Fruit fly (Drosophila melanogaster) whole organism, adult: ENCODE results near the gene Traf6.
A peak's percentile ranks its signal among the peaks of the same experiment; 100 is the strongest.

Experiments
- CG11617 ChIP-seq: fragments of 200-800 bp; sonication (Bioruptor generic); optimal IDR thresholded peaks from 2 replicates; lab custom pipeline; 2017; ENCODE audit warnings: mild to moderate bottlenecking, missing biosample characterization, missing genetic modification reagents, missing genetic modification characterization
- CG12768 ChIP-seq: fragments of 200-800 bp; sonication (Bioruptor generic); optimal IDR thresholded peaks from 2 replicates; lab custom pipeline; 2017; ENCODE audit warnings: missing biosample characterization, missing genetic modification characterization, mild to moderate bottlenecking, moderate library complexity, missing genetic modification reagents
- CG14711 ChIP-seq: fragments of 200-800 bp; sonication (Bioruptor generic); optimal IDR thresholded peaks from 2 replicates; lab custom pipeline; 2018; ENCODE audit warnings: missing biosample characterization, mild to moderate bottlenecking, missing genetic modification characterization, moderate library complexity
- CG1620 ChIP-seq: fragments of 200-800 bp; sonication (Bioruptor generic); optimal IDR thresholded peaks from 2 replicates; lab custom pipeline; 2016; ENCODE audit warnings: missing biosample characterization, missing genetic modification characterization
- CG33017 ChIP-seq: fragments of 200-800 bp; sonication (Bioruptor generic); optimal IDR thresholded peaks from 2 replicates; lab custom pipeline; 2018; ENCODE audit warnings: missing biosample characterization, mild to moderate bottlenecking, missing genetic modification characterization, moderate library complexity
- CG5204 ChIP-seq: fragments of 200-800 bp; sonication (Bioruptor generic); optimal IDR thresholded peaks from 2 replicates; lab custom pipeline; 2016; ENCODE audit warnings: missing biosample characterization, missing genetic modification characterization
- CG7045 ChIP-seq: fragments of 200-800 bp; sonication (Bioruptor generic); optimal IDR thresholded peaks from 2 replicates; lab custom pipeline; 2017; ENCODE audit warnings: missing biosample characterization, mild to moderate bottlenecking, missing genetic modification characterization
- CG7101 ChIP-seq: fragments of 200-800 bp; sonication (Bioruptor generic); optimal IDR thresholded peaks from 2 replicates; lab custom pipeline; 2018; ENCODE audit warnings: missing biosample characterization, mild to moderate bottlenecking, missing genetic modification characterization, moderate library complexity
- Clk ChIP-seq: fragments of 200-800 bp; sonication (Bioruptor generic); optimal IDR thresholded peaks from 2 replicates; lab custom pipeline; 2017; ENCODE audit warnings: missing biosample characterization, missing genetic modification characterization
- Crg-1 ChIP-seq: fragments of 200-800 bp; sonication (Bioruptor generic); optimal IDR thresholded peaks from 2 replicates; lab custom pipeline; 2016; ENCODE audit warnings: missing biosample characterization, missing genetic modification characterization
- Hr96 ChIP-seq: fragments of 200-800 bp; sonication (Bioruptor generic); optimal IDR thresholded peaks from 2 replicates; lab custom pipeline; 2016; ENCODE audit warnings: missing biosample characterization, missing genetic modification characterization
- Mnt ChIP-seq: fragments of 200-800 bp; sonication (Bioruptor generic); optimal IDR thresholded peaks from 2 replicates; lab custom pipeline; 2016; ENCODE audit warnings: missing biosample characterization, mild to moderate bottlenecking, missing genetic modification characterization
- bab1 ChIP-seq: fragments of 200-800 bp; sonication (Bioruptor generic); optimal IDR thresholded peaks from 3 replicates; lab custom pipeline; 2019; ENCODE audit warnings: missing biosample characterization, mild to moderate bottlenecking, missing genetic modification characterization, moderate library complexity
- cic ChIP-seq: fragments of 200-800 bp; sonication (Bioruptor generic); optimal IDR thresholded peaks from 2 replicates; lab custom pipeline; 2017; ENCODE audit warnings: missing biosample characterization, mild to moderate bottlenecking, missing genetic modification characterization, moderate library complexity
- cnc ChIP-seq, 2 experiments: fragments of >200 bp; optimal IDR thresholded peaks; 2 replicates each; lab custom pipeline; 2017
- kay ChIP-seq: fragments of 200-800 bp; sonication (Bioruptor generic); peaks from one replicate; lab custom pipeline; 2016; ENCODE audit warnings: missing biosample characterization, missing genetic modification characterization, borderline replicate concordance
- ovo ChIP-seq: fragments of 200-800 bp; sonication (Bioruptor generic); optimal IDR thresholded peaks from 2 replicates; lab custom pipeline; 2016; ENCODE audit warnings: missing biosample characterization, missing genetic modification characterization
- pad ChIP-seq: fragments of 200-800 bp; sonication (Bioruptor generic); optimal IDR thresholded peaks from 3 replicates; lab custom pipeline; 2017; ENCODE audit warnings: missing biosample characterization, missing genetic modification characterization, mild to moderate bottlenecking, moderate library complexity, missing genetic modification reagents
- tj ChIP-seq: fragments of 200-800 bp; sonication (Bioruptor generic); optimal IDR thresholded peaks from 3 replicates; lab custom pipeline; 2017; ENCODE audit warnings: missing biosample characterization, mild to moderate bottlenecking, missing genetic modification characterization, moderate library complexity
- toe ChIP-seq: fragments of 200-800 bp; sonication (Bioruptor generic); optimal IDR thresholded peaks from 2 replicates; lab custom pipeline; 2016; ENCODE audit warnings: missing biosample characterization, missing genetic modification characterization

The Traf6 gene

dm6 chrX:8170166-8170565 lies 13.0 kb upstream of the Traf6 start, which contains the start of gene CG2278:
CG2278 (minus strand) TSS chrX:8170266.
- TF ChIP-seq pad = no peak

dm6 chrX:8165608-8166007 lies 8.4 kb upstream of the Traf6 start, which contains the start of gene Or7a:
Or7a (minus strand) TSS chrX:8165708.
- TF ChIP-seq CG14711 (tag; lab: Kevin White, UChicago) (no peak), cic (no peak), Crg-1 (GFP tag; lab: Kevin White, UChicago) (no peak), CG7045 (GFP tag; lab: Kevin White, UChicago) (no peak), cnc (optimal IDR thresholded peaks at IDR 0.05; lab: Kevin White, UChicago) (no peak), kay (GFP tag; lab: Kevin White, UChicago) (no peak), CG1620 (no peak), tj (GFP tag; lab: Kevin White, UChicago) (no peak), pad (no peak), CG33017 (no peak), CG11617 (GFP tag; lab: Kevin White, UChicago) (no peak), ovo (GFP tag; lab: Kevin White, UChicago) (no peak), CG7101 (tag; lab: Kevin White, UChicago) (no peak), Clk (no peak), CG5204 (no peak), bab1 (GFP tag; lab: Kevin White, UChicago) (no peak), toe (GFP tag; lab: Kevin White, UChicago) (no peak), Mnt (no peak)

dm6 chrX:8163452-8163851 lies 6.3 kb upstream of the Traf6 start:
- no peak for TF ChIP-seq CG1620
- TF ChIP-seq Mnt = no peak
- no peak for TF ChIP-seq kay (GFP tag; lab: Kevin White, UChicago)
- no peak for TF ChIP-seq CG14711 (tag; lab: Kevin White, UChicago)

- TF ChIP-seq tj (GFP tag; lab: Kevin White, UChicago) (no peak), Mnt (no peak), Clk (no peak), CG14711 (tag; lab: Kevin White, UChicago) (no peak), Crg-1 (GFP tag; lab: Kevin White, UChicago) (no peak), CG11617 (GFP tag; lab: Kevin White, UChicago) (no peak), cic (no peak), bab1 (GFP tag; lab: Kevin White, UChicago) (no peak), CG5204 (no peak), CG7101 (tag; lab: Kevin White, UChicago) (no peak), CG7045 (GFP tag; lab: Kevin White, UChicago) (no peak), CG1620 (no peak), CG33017 (no peak), Hr96 (GFP tag; lab: Kevin White, UChicago) (no peak)
These were observed 5.5 kb upstream of the Traf6 start, which contains the start of gene CG10761 for dm6 chrX:8162692-8163091. CG10761 (minus strand) TSS chrX:8162792.

dm6 chrX:8159754-8160153 lies 2.6 kb upstream of the Traf6 start, which contains the start of gene CG15337:
CG15337 (plus strand) TSS chrX:8160054.
- TF ChIP-seq CG7101 (tag; lab: Kevin White, UChicago) = no peak
- TF ChIP-seq CG5204 = no peak
- TF ChIP-seq kay (GFP tag; lab: Kevin White, UChicago) = no peak
- no peak for TF ChIP-seq Mnt
- TF ChIP-seq CG1620 = no peak
- no peak for TF ChIP-seq Hr96 (GFP tag; lab: Kevin White, UChicago)
- no peak for TF ChIP-seq cnc (optimal IDR thresholded peaks at IDR 0.05; lab: Kevin White, UChicago)
- TF ChIP-seq CG7045 (GFP tag; lab: Kevin White, UChicago) = no peak
- no peak for TF ChIP-seq cic
- TF ChIP-seq pad = no peak
- no peak for TF ChIP-seq ovo (GFP tag; lab: Kevin White, UChicago)
- TF ChIP-seq CG14711 (tag; lab: Kevin White, UChicago) = no peak

- TF ChIP-seq CG7045 (GFP tag; lab: Kevin White, UChicago) (no peak), CG14711 (tag; lab: Kevin White, UChicago) (no peak), bab1 (GFP tag; lab: Kevin White, UChicago) (no peak), CG33017 (no peak), CG12768 (GFP tag; lab: Kevin White, UChicago) (no peak), kay (GFP tag; lab: Kevin White, UChicago) (no peak), CG11617 (GFP tag; lab: Kevin White, UChicago) (no peak), Hr96 (GFP tag; lab: Kevin White, UChicago) (no peak), toe (GFP tag; lab: Kevin White, UChicago) (no peak), CG5204 (no peak), CG7101 (tag; lab: Kevin White, UChicago) (no peak), tj (GFP tag; lab: Kevin White, UChicago) (no peak), Mnt (no peak), Clk (no peak), pad (no peak), ovo (GFP tag; lab: Kevin White, UChicago) (no peak), cic (no peak), Crg-1 (GFP tag; lab: Kevin White, UChicago) (no peak), cnc (optimal IDR thresholded peaks at IDR 0.05; lab: Kevin White, UChicago) (no peak), CG1620 (no peak)
These were observed 1.8 kb upstream of the Traf6 start for dm6 chrX:8158942-8159472.

dm6 chrX:8152718-8153117 lies 4.5 kb downstream of the Traf6 start, which contains the start of gene CG18262:
CG18262 (plus strand) TSS chrX:8152948.
- TF ChIP-seq CG7101 (tag; lab: Kevin White, UChicago) = peak; percentile 45
- TF ChIP-seq CG1620 = peak; percentile 54
- TF ChIP-seq Mnt = peak; percentile 25
- peak; percentile 56 for TF ChIP-seq pad
- TF ChIP-seq CG11617 (GFP tag; lab: Kevin White, UChicago) = no peak
- TF ChIP-seq CG14711 (tag; lab: Kevin White, UChicago) = no peak
- TF ChIP-seq CG7045 (GFP tag; lab: Kevin White, UChicago) = no peak
- TF ChIP-seq ovo (GFP tag; lab: Kevin White, UChicago) = no peak
- TF ChIP-seq tj (GFP tag; lab: Kevin White, UChicago) = no peak
- no peak for TF ChIP-seq kay (GFP tag; lab: Kevin White, UChicago)
- TF ChIP-seq CG33017 = no peak
- TF ChIP-seq toe (GFP tag; lab: Kevin White, UChicago) = no peak
- peak; percentile 11 for TF ChIP-seq CG12768 (GFP tag; lab: Kevin White, UChicago)
- no peak for TF ChIP-seq Clk
- TF ChIP-seq Hr96 (GFP tag; lab: Kevin White, UChicago) = no peak
- TF ChIP-seq bab1 (GFP tag; lab: Kevin White, UChicago) = peak; percentile 21
- no peak for TF ChIP-seq CG5204
- no peak for TF ChIP-seq cic
- TF ChIP-seq Crg-1 (GFP tag; lab: Kevin White, UChicago) = peak; percentile 48
- no peak for TF ChIP-seq cnc (optimal IDR thresholded peaks at IDR 0.05; lab: Kevin White, UChicago)
